Fruit fly (Drosophila melanogaster) whole organism, embryonic: ENCODE measurements around the gene Gr21a.

Experiments used
- Atf3 ChIP-seq: fragments of 200-800 bp; sonication (Bioruptor generic); optimal IDR thresholded peaks from 3 replicates; lab custom pipeline; 2016; ENCODE audit warnings: missing biosample characterization, missing genetic modification characterization
- CG10267 ChIP-seq: fragments of 200-800 bp; sonication (Bioruptor generic); optimal IDR thresholded peaks from 2 replicates; lab custom pipeline; 2018; ENCODE audit warnings: missing biosample characterization, mild to moderate bottlenecking, missing genetic modification characterization, moderate library complexity
- CG10431 ChIP-seq: fragments of 200-800 bp; sonication (Bioruptor generic); optimal IDR thresholded peaks from 3 replicates; lab custom pipeline; 2018; ENCODE audit warnings: missing biosample characterization, mild to moderate bottlenecking, missing genetic modification characterization
- CG10654 ChIP-seq: fragments of 200-800 bp; sonication (Bioruptor generic); optimal IDR thresholded peaks from 2 replicates; lab custom pipeline; 2016; ENCODE audit warnings: missing biosample characterization, missing genetic modification characterization
- CG11247 ChIP-seq: fragments of 200-800 bp; sonication (Bioruptor generic); IDR thresholded peaks from 2 replicates; pipeline ENCODE4 v1.3.6; 2022; ENCODE audit warnings: missing biosample characterization, missing genetic modification characterization
- CG11696 ChIP-seq: fragments of 200-800 bp; sonication (Bioruptor generic); IDR thresholded peaks from 2 replicates; pipeline ENCODE4 v1.3.6; 2022; ENCODE audit warnings: missing biosample characterization, missing genetic modification characterization
- CG11723 ChIP-seq: fragments of 200-800 bp; sonication (Bioruptor generic); optimal IDR thresholded peaks from 2 replicates; lab custom pipeline; 2017; ENCODE audit warnings: missing biosample characterization, mild to moderate bottlenecking, missing genetic modification characterization
- CG13123 ChIP-seq: fragments of 200-800 bp; sonication (Bioruptor generic); optimal IDR thresholded peaks from 2 replicates; lab custom pipeline; 2016; ENCODE audit warnings: missing biosample characterization, missing genetic modification characterization
- CG1529 ChIP-seq: fragments of 200-800 bp; sonication (Bioruptor generic); optimal IDR thresholded peaks from 3 replicates; lab custom pipeline; 2018; ENCODE audit warnings: missing biosample characterization, missing genetic modification characterization
- CG18262 ChIP-seq: fragments of 200-800 bp; optimal IDR thresholded peaks from 3 replicates; lab custom pipeline; 2019; ENCODE audit warnings: missing biosample characterization, mild to moderate bottlenecking, missing genetic modification characterization, moderate library complexity
- CG2116 ChIP-seq: fragments of 200-800 bp; sonication (Bioruptor generic); optimal IDR thresholded peaks from 3 replicates; lab custom pipeline; 2018; ENCODE audit warnings: missing biosample characterization, mild to moderate bottlenecking, missing genetic modification characterization
- CG2678 ChIP-seq: fragments of 200-800 bp; sonication (Bioruptor generic); optimal IDR thresholded peaks from 3 replicates; lab custom pipeline; 2019; ENCODE audit warnings: missing biosample characterization, mild to moderate bottlenecking, missing genetic modification characterization, moderate library complexity
- CG30403 ChIP-seq: fragments of 200-800 bp; sonication (Bioruptor generic); optimal IDR thresholded peaks from 3 replicates; lab custom pipeline; 2016; ENCODE audit warnings: missing biosample characterization, missing genetic modification characterization
- CG30431 ChIP-seq: fragments of 200-800 bp; sonication (Bioruptor generic); optimal IDR thresholded peaks from 2 replicates; lab custom pipeline; 2017; ENCODE audit warnings: missing biosample characterization, missing genetic modification characterization
- CG33557 ChIP-seq: fragments of 200-800 bp; sonication (Bioruptor generic); optimal IDR thresholded peaks from 2 replicates; lab custom pipeline; 2019; ENCODE audit warnings: missing biosample characterization, mild to moderate bottlenecking, missing genetic modification characterization, moderate library complexity
- CG4328 ChIP-seq: fragments of 200-800 bp; sonication (Bioruptor generic); optimal IDR thresholded peaks from 3 replicates; lab custom pipeline; 2017; ENCODE audit warnings: missing biosample characterization, missing genetic modification reagents, missing genetic modification characterization
- CG5180 ChIP-seq: fragments of 200-800 bp; sonication (Bioruptor generic); optimal IDR thresholded peaks from 3 replicates; lab custom pipeline; 2017; ENCODE audit warnings: missing biosample characterization, missing genetic modification characterization, mild to moderate bottlenecking, moderate library complexity, missing genetic modification reagents
- CG6689 ChIP-seq: fragments of 200-800 bp; sonication (Bioruptor generic); IDR thresholded peaks from 2 replicates; pipeline ENCODE4 v1.3.6; 2022; ENCODE audit warnings: missing biosample characterization, missing genetic modification characterization
- CG8089 ChIP-seq: fragments of 200-800 bp; sonication (Bioruptor generic); optimal IDR thresholded peaks from 3 replicates; lab custom pipeline; 2016; ENCODE audit warnings: missing biosample characterization, missing genetic modification characterization
- CG8388 ChIP-seq: fragments of 200-800 bp; sonication (Bioruptor generic); optimal IDR thresholded peaks from 2 replicates; lab custom pipeline; 2019; ENCODE audit warnings: missing biosample characterization, mild to moderate bottlenecking, missing genetic modification characterization, moderate library complexity
- CG8924 ChIP-seq: fragments of 200-800 bp; optimal IDR thresholded peaks from 3 replicates; lab custom pipeline; 2019; ENCODE audit warnings: missing biosample characterization, mild to moderate bottlenecking, missing genetic modification characterization, moderate library complexity
- CG9727 ChIP-seq: fragments of 200-800 bp; sonication (Bioruptor generic); optimal IDR thresholded peaks from 3 replicates; lab custom pipeline; 2017; ENCODE audit warnings: missing biosample characterization, mild to moderate bottlenecking, missing genetic modification characterization
- Chrac-16 ChIP-seq: fragments of 200-800 bp; sonication (Bioruptor generic); optimal IDR thresholded peaks from 3 replicates; lab custom pipeline; 2016; ENCODE audit warnings: missing biosample characterization, missing genetic modification characterization
- CoRest ChIP-seq: fragments of 200-800 bp; sonication (Bioruptor generic); optimal IDR thresholded peaks from 3 replicates; lab custom pipeline; 2018; ENCODE audit warnings: missing biosample characterization, mild to moderate bottlenecking, missing genetic modification characterization, moderate library complexity
- Dbx ChIP-seq: fragments of 200-800 bp; sonication (Bioruptor generic); IDR thresholded peaks from 3 replicates; pipeline ENCODE4 v1.3.6; 2022; ENCODE audit warnings: missing biosample characterization, missing genetic modification characterization
- HLHmδ ChIP-seq: fragments of 200-800 bp; sonication (Bioruptor generic); optimal IDR thresholded peaks from 2 replicates; lab custom pipeline; 2018; ENCODE audit warnings: missing biosample characterization, mild to moderate bottlenecking, missing genetic modification characterization, moderate library complexity
- Hey ChIP-seq: fragments of 200-800 bp; sonication (Bioruptor generic); optimal IDR thresholded peaks from 3 replicates; lab custom pipeline; 2018; ENCODE audit warnings: missing biosample characterization, mild to moderate bottlenecking, missing genetic modification characterization
- Mes4 ChIP-seq: fragments of 200-800 bp; sonication (Bioruptor generic); optimal IDR thresholded peaks from 2 replicates; lab custom pipeline; 2016; ENCODE audit warnings: missing biosample characterization, missing genetic modification characterization
- Six4 ChIP-seq: fragments of 200-800 bp; sonication (Bioruptor generic); optimal IDR thresholded peaks from 2 replicates; lab custom pipeline; 2016; ENCODE audit warnings: missing biosample characterization, missing genetic modification characterization
- Xrp1 ChIP-seq: fragments of 200-800 bp; sonication (Bioruptor generic); IDR thresholded peaks from 2 replicates; pipeline ENCODE4 v1.3.6; 2022; ENCODE audit warnings: missing biosample characterization, missing genetic modification characterization
- bsh ChIP-seq, 2 experiments: fragments of 200-800 bp; sonication (Bioruptor generic); optimal IDR thresholded peaks; 2 replicates each; lab custom pipeline; 2017 to 2018; ENCODE audit warnings: mild to moderate bottlenecking in 2 of 2, missing biosample characterization in 2 of 2, missing genetic modification characterization in 2 of 2, moderate library complexity in 1 of 2
- cato ChIP-seq: fragments of 200-800 bp; sonication (Bioruptor generic); optimal IDR thresholded peaks from 2 replicates; lab custom pipeline; 2016; ENCODE audit warnings: missing biosample characterization, missing genetic modification characterization, borderline replicate concordance
- cwo ChIP-seq: fragments of 200-800 bp; sonication (Bioruptor generic); optimal IDR thresholded peaks from 3 replicates; lab custom pipeline; 2017; ENCODE audit warnings: missing biosample characterization, missing genetic modification characterization, mild to moderate bottlenecking, moderate library complexity, missing genetic modification reagents
- disco-r ChIP-seq: fragments of 200-800 bp; sonication (Bioruptor generic); optimal IDR thresholded peaks from 2 replicates; lab custom pipeline; 2016; ENCODE audit warnings: missing biosample characterization, missing genetic modification characterization
- dpn ChIP-seq, 2 experiments: fragments of 200-800 bp; sonication (Bioruptor generic); optimal IDR thresholded peaks; 3 replicates each; lab custom pipeline; 2016; ENCODE audit warnings: missing biosample characterization in 2 of 2, missing genetic modification characterization in 2 of 2
- ewg ChIP-seq: fragments of 200-800 bp; sonication (Bioruptor generic); optimal IDR thresholded peaks from 3 replicates; lab custom pipeline; 2017; ENCODE audit warnings: mild to moderate bottlenecking, missing biosample characterization, missing genetic modification reagents, missing genetic modification characterization
- fd96Cb ChIP-seq: fragments of 200-800 bp; sonication (Bioruptor generic); optimal IDR thresholded peaks from 2 replicates; lab custom pipeline; 2018; ENCODE audit warnings: missing biosample characterization, mild to moderate bottlenecking, missing genetic modification characterization, moderate library complexity
- gsb-n ChIP-seq: fragments of 200-800 bp; sonication (Bioruptor generic); optimal IDR thresholded peaks from 3 replicates; lab custom pipeline; 2018; ENCODE audit warnings: missing biosample characterization, mild to moderate bottlenecking, missing genetic modification characterization
- gt ChIP-seq: fragments of 200-800 bp; sonication (Bioruptor generic); IDR thresholded peaks from 2 replicates; pipeline ENCODE4 v1.3.6; 2022; ENCODE audit warnings: missing biosample characterization, missing genetic modification characterization
- ind ChIP-seq: fragments of 200-800 bp; sonication (Bioruptor generic); optimal IDR thresholded peaks from 3 replicates; lab custom pipeline; 2016; ENCODE audit warnings: missing biosample characterization, missing genetic modification characterization
- kni ChIP-seq: fragments of 200-800 bp; sonication (Bioruptor generic); optimal IDR thresholded peaks from 3 replicates; lab custom pipeline; 2017; ENCODE audit warnings: mild to moderate bottlenecking, missing biosample characterization, missing genetic modification reagents, missing genetic modification characterization
- lmd ChIP-seq: fragments of 200-800 bp; sonication (Bioruptor generic); IDR thresholded peaks from 2 replicates; pipeline ENCODE4 v1.3.6; 2022; ENCODE audit warnings: missing biosample characterization, missing genetic modification characterization
- nmo ChIP-seq: fragments of 200-800 bp; sonication (Bioruptor generic); optimal IDR thresholded peaks from 2 replicates; lab custom pipeline; 2018; ENCODE audit warnings: missing biosample characterization, mild to moderate bottlenecking, missing genetic modification characterization, moderate library complexity
- org-1 ChIP-seq: fragments of 200-800 bp; sonication (Bioruptor generic); optimal IDR thresholded peaks from 2 replicates; lab custom pipeline; 2017; ENCODE audit warnings: missing biosample characterization, missing genetic modification characterization
- seq ChIP-seq: fragments of 200-800 bp; sonication (Bioruptor generic); IDR thresholded peaks from 2 replicates; pipeline ENCODE4 v1.3.6; 2022; ENCODE audit warnings: missing biosample characterization, missing genetic modification characterization
- sug ChIP-seq: fragments of 200-800 bp; optimal IDR thresholded peaks from 2 replicates; lab custom pipeline; 2019; ENCODE audit warnings: missing biosample characterization, mild to moderate bottlenecking, missing genetic modification characterization, moderate library complexity
- wek ChIP-seq: fragments of 200-800 bp; sonication (Bioruptor generic); optimal IDR thresholded peaks from 3 replicates; lab custom pipeline; 2018; ENCODE audit warnings: missing biosample characterization, mild to moderate bottlenecking, missing genetic modification characterization, moderate library complexity
- zfh1 ChIP-seq: fragments of 200-800 bp; sonication (Bioruptor generic); IDR thresholded peaks from 3 replicates; pipeline ENCODE4 v1.3.6; 2022; ENCODE audit warnings: missing biosample characterization, missing genetic modification characterization

The Gr21a gene

DNA sequence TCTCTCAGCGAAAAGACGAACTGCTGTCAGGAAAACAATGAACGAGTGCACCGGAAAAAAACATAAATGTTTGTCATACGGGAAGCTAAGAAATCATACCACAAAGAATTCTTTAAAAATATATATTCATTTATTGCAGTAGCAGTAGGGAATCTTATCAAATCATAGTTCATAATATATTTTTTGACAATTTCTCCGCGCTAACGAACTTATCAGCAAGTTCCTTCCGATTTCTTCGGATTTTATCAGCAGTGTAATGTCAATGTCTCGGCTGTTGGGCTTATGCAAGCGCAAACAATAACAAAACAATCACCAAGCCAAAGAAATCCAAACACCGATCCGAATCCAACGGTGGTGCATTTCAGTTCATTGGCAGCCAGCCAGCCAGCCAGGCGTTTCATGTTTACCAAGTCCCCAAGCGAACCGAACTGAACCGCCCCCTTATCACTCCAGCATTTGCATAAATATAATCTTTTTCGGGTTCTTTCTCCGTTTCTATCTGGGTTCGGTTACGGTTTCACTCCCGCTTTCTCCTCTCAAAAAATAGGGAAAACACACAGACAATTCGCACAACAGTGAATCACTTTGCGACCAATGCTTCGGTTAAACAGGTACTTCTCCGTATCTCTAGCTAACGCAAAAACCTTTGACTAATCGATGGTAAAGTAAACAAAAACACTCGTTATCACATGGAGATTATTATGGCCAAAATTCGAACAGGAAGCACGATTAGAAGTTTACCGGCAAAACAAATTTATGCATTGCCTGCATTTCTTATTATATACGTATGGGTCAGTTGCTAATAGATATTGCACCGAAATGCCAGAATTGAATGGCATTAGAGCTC is 47.5 kb downstream of the Gr21a start (continued):
- TF ChIP-seq CG2116 (GFP tag; lab: Kevin White, UChicago) (peak; percentile 0), Dbx (no peak), CG8388 (GFP tag; lab: Kevin White, UChicago) (peak; percentile 23), Mes4 (GFP tag; lab: Kevin White, UChicago) (peak; percentile 18), sug (tag; lab: Kevin White, UChicago) (peak; percentile 13), CG10654 (GFP tag; lab: Kevin White, UChicago) (no peak), org-1 (GFP tag; lab: Kevin White, UChicago) (peak; percentile 46), ind (no peak), lmd (GFP tag; lab: Robert Waterston, UW) (no peak; the same call in 1 of the 2 replicates), gsb-n (tag; lab: Kevin White, UChicago) (peak; percentile 65), CG8924 (tag; lab: Kevin White, UChicago) (peak; percentile 59), CG4328 (GFP tag; lab: Kevin White, UChicago) (peak; percentile 5), ewg (GFP tag; lab: Kevin White, UChicago) (peak; percentile 46), cato (GFP tag; lab: Kevin White, UChicago) (peak; percentile 18), HLHmδ (GFP tag; lab: Kevin White, UChicago) (no peak), CG18262 (peak; percentile 66), CG1529 (GFP tag; lab: Kevin White, UChicago) (peak; percentile 65), CG11696 (GFP tag; lab: Robert Waterston, UW) (no peak), nmo (peak; percentile 48), Atf3 (GFP tag; lab: Kevin White, UChicago) (peak; percentile 10), cwo (GFP tag; lab: Kevin White, UChicago) (peak; percentile 26), CG30431 (peak; percentile 6), gt (GFP tag; lab: Robert Waterston, UW) (no peak), Six4 (peak; percentile 7), Xrp1 (peak; percentile 60; the same call in 1 of the 2 replicates), Hey (no peak), bsh (GFP tag; optimal IDR thresholded peaks at IDR 0.05; lab: Kevin White, UChicago) (peak in 1 of 2 experiments; percentile 60), CG33557 (GFP tag; lab: Kevin White, UChicago) (peak; percentile 55), CG11247 (GFP tag; lab: Robert Waterston, UW) (no peak), fd96Cb (tag; lab: Kevin White, UChicago) (peak; percentile 39), CG13123 (GFP tag; lab: Kevin White, UChicago) (no peak), CG30403 (peak; percentile 63), CG9727 (GFP tag; lab: Kevin White, UChicago) (peak; percentile 11), seq (0 out of 2 replicates have a peak, but pooled peaks have one; percentile 21), zfh1 (GFP tag; lab: Robert Waterston, UW) (peak; percentile 13; the same call in 1 of the 3 replicates), Chrac-16 (GFP tag; lab: Kevin White, UChicago) (peak; percentile 49), dpn (GFP tag; optimal IDR thresholded peaks at IDR 0.05; lab: Kevin White, UChicago) (peak in 1 of 2 experiments; percentile 31), CG11723 (GFP tag; lab: Kevin White, UChicago) (no peak), CG5180 (no peak), CG2678 (tag; lab: Kevin White, UChicago) (peak; percentile 47), kni (peak; percentile 15), wek (GFP tag; lab: Kevin White, UChicago) (no peak), CG8089 (GFP tag; lab: Kevin White, UChicago) (peak; percentile 33), disco-r (GFP tag; lab: Kevin White, UChicago) (no peak), CG6689 (GFP tag; lab: Robert Waterston, UW) (0 out of 2 replicates have a peak, but pooled peaks have one; percentile 4), CoRest (tag; lab: Kevin White, UChicago) (peak; percentile 29), CG10267 (tag; lab: Kevin White, UChicago) (peak; percentile 49), CG10431 (GFP tag; lab: Kevin White, UChicago) (peak; percentile 24)
